Fruit fly (Drosophila melanogaster) whole organism, pupa: ENCODE data around the gene BORCS6.

Experiments used
- CG14655 ChIP-seq: fragments of 200-800 bp; sonication (Bioruptor generic); optimal IDR thresholded peaks from 3 replicates; lab custom pipeline; 2017; ENCODE audit warnings: mild to moderate bottlenecking, missing biosample characterization, missing genetic modification reagents, missing genetic modification characterization
- CG17806 ChIP-seq: fragments of 200-800 bp; sonication (Bioruptor generic); optimal IDR thresholded peaks from 2 replicates; lab custom pipeline; 2018; ENCODE audit warnings: missing biosample characterization, mild to moderate bottlenecking, missing genetic modification characterization, moderate library complexity
- CG32121 ChIP-seq: fragments of 200-800 bp; sonication (Bioruptor generic); IDR thresholded peaks from 2 replicates; pipeline ENCODE4 v1.3.6; 2022; ENCODE audit warnings: missing biosample characterization, missing genetic modification characterization
- CG34367 ChIP-seq: fragments of 200-800 bp; sonication (Bioruptor generic); optimal IDR thresholded peaks from 2 replicates; lab custom pipeline; 2018; ENCODE audit warnings: missing biosample characterization, mild to moderate bottlenecking, missing genetic modification characterization
- CG8159 ChIP-seq: fragments of 200-800 bp; sonication (Bioruptor generic); optimal IDR thresholded peaks from 3 replicates; lab custom pipeline; 2018; ENCODE audit warnings: missing biosample characterization, mild to moderate bottlenecking, missing genetic modification characterization, moderate library complexity
- D1 ChIP-seq: fragments of 200-800 bp; sonication (Bioruptor generic); optimal IDR thresholded peaks from 2 replicates; lab custom pipeline; 2018; ENCODE audit warnings: missing biosample characterization, mild to moderate bottlenecking, missing genetic modification characterization, moderate library complexity
- Ets98B ChIP-seq: fragments of 200-800 bp; sonication (Bioruptor generic); IDR thresholded peaks from 2 replicates; pipeline ENCODE4 v1.3.6; 2022; ENCODE audit warnings: missing biosample characterization, missing genetic modification characterization
- Pif1B ChIP-seq: fragments of 200-800 bp; sonication (Bioruptor generic); optimal IDR thresholded peaks from 3 replicates; lab custom pipeline; 2016; ENCODE audit warnings: missing biosample characterization, missing genetic modification characterization
- fd96Ca ChIP-seq: fragments of 200-800 bp; sonication (Bioruptor generic); IDR thresholded peaks from 3 replicates; pipeline ENCODE4 v1.3.6; 2022; ENCODE audit warnings: missing biosample characterization, missing genetic modification characterization
- rn ChIP-seq: fragments of 200-800 bp; sonication (Bioruptor generic); IDR thresholded peaks from 2 replicates; pipeline ENCODE4 v1.3.6; 2022; ENCODE audit warnings: missing biosample characterization, missing genetic modification characterization

dm6 chr3L:551844-552243 is 11.2 kb downstream of the BORCS6 start:
- TF ChIP-seq Ets98B (GFP tag; lab: Robert Waterston, UW) (no peak), rn (GFP tag; lab: Robert Waterston, UW) (no peak), CG8159 (tag; lab: Kevin White, UChicago) (no peak), fd96Ca (GFP tag; lab: Robert Waterston, UW) (no peak), CG14655 (GFP tag; lab: Kevin White, UChicago) (no peak), CG34367 (tag; lab: Kevin White, UChicago) (no peak), Pif1B (no peak), CG17806 (tag; lab: Kevin White, UChicago) (no peak), D1 (no peak), CG32121 (GFP tag; lab: Robert Waterston, UW) (no peak)
